Worm (Caenorhabditis elegans) whole organism, L1 larva: ENCODE data around the gene sysm-1.

Experiments
- blmp-1 ChIP-seq: fragments of 150-350 bp; optimal IDR thresholded peaks from 2 replicates; lab custom pipeline; 2014; ENCODE audit warnings: missing biosample characterization, missing genetic modification characterization
- ceh-82 ChIP-seq, 3 experiments: fragments of 150-350 bp in 1 of 3; sonication (generic microtip) in 2 of 3; optimal IDR thresholded peaks; 2 replicates each; lab custom pipeline; 2014 to 2017; ENCODE audit warnings: missing biosample characterization in 3 of 3, missing genetic modification characterization in 3 of 3
- ces-1 ChIP-seq: fragments of 150-350 bp; optimal IDR thresholded peaks from 2 replicates; lab custom pipeline; 2014; ENCODE audit warnings: missing biosample characterization, missing genetic modification reagents, missing genetic modification characterization
- egl-13 ChIP-seq: sonication (generic microtip); optimal IDR thresholded peaks from 2 replicates; lab custom pipeline; 2016; ENCODE audit warnings: missing genotype, missing genetic modification reagents, missing genetic modification characterization, missing compliant biosample characterization
- elt-2 ChIP-seq: sonication (generic microtip); optimal IDR thresholded peaks from 2 replicates; lab custom pipeline; 2016; ENCODE audit warnings: missing genetic modification characterization, mild to moderate bottlenecking, inconsistent platforms, missing compliant biosample characterization, missing genetic modification reagents
- fos-1 ChIP-seq: fragments of 150-350 bp; optimal IDR thresholded peaks from 2 replicates; lab custom pipeline; 2014; ENCODE audit warnings: missing biosample characterization, missing genetic modification characterization
- hlh-17 ChIP-seq: fragments of 200-800 bp; sonication (Bioruptor generic); optimal IDR thresholded peaks from 2 replicates; lab custom pipeline; 2018; ENCODE audit warnings: missing genetic modification characterization, mild to moderate bottlenecking, missing compliant biosample characterization, moderate library complexity, borderline replicate concordance
- mep-1 ChIP-seq: fragments of 150-350 bp; optimal IDR thresholded peaks from 2 replicates; lab custom pipeline; 2014; ENCODE audit warnings: missing biosample characterization, missing genetic modification characterization
- nhr-76 ChIP-seq: sonication (generic microtip); optimal IDR thresholded peaks from 2 replicates; lab custom pipeline; 2017; ENCODE audit warnings: missing biosample characterization, missing genetic modification characterization
- rnt-1 ChIP-seq: sonication (generic microtip); optimal IDR thresholded peaks from 2 replicates; lab custom pipeline; 2016; ENCODE audit warnings: mild to moderate bottlenecking, missing genetic modification characterization, moderate library complexity, missing compliant biosample characterization
- snpc-4 ChIP-seq: fragments of 150-350 bp; optimal IDR thresholded peaks from 2 replicates; lab custom pipeline; 2014; ENCODE audit warnings: missing biosample characterization, missing genetic modification characterization
- unc-130 ChIP-seq: fragments of 150-350 bp; optimal IDR thresholded peaks from 2 replicates; lab custom pipeline; 2017; ENCODE audit warnings: missing biosample characterization, missing genetic modification characterization, inconsistent platforms
- unc-62 ChIP-seq: fragments of 150-350 bp; optimal IDR thresholded peaks from 2 replicates; lab custom pipeline; 2014; ENCODE audit warnings: missing biosample characterization, missing genetic modification reagents, missing genetic modification characterization
- unc-86 ChIP-seq: sonication (generic microtip); optimal IDR thresholded peaks from 2 replicates; lab custom pipeline; 2016; ENCODE audit warnings: missing genetic modification characterization, missing compliant biosample characterization

ce11 chrII:9056215-9056819 lies 26.7 kb downstream of the sysm-1 start:
- TF ChIP-seq hlh-17 (GFP tag; lab: Kevin White, UChicago) (no peak), rnt-1 (tag; lab: Kevin White, UChicago) (no peak), unc-86 (tag; lab: Kevin White, UChicago) (no peak), ceh-82 (tag; optimal IDR thresholded peaks at IDR 0.05; lab: Kevin White, UChicago) (no peak), snpc-4 (tag; lab: Kevin White, UChicago) (no peak), nhr-76 (tag; lab: Kevin White, UChicago) (no peak), unc-130 (no peak), egl-13 (tag; lab: Kevin White, UChicago) (no peak), unc-62 (GFP tag; lab: Kevin White, UChicago) (no peak), fos-1 (no peak), blmp-1 (tag; lab: Kevin White, UChicago) (no peak), mep-1 (no peak), elt-2 (tag; lab: Kevin White, UChicago) (no peak), ces-1 (GFP tag; lab: Kevin White, UChicago) (no peak)
